Fruit fly (Drosophila melanogaster): Measurements from ENCODE around the gene CG7768.
A peak's percentile ranks its signal among the peaks of the same experiment; 100 is the strongest.

The CG7768 gene

dm6 chr3L:14217677-14218254, at the start of gene CG7768:
TSS of gene CG7768 (plus strand) at chr3L:14218204.
- peak; percentile 71 for TF ChIP-seq Sox100B (GFP tag; optimal IDR thresholded peaks at IDR 0.05)
- TF ChIP-seq her (GFP tag; optimal IDR thresholded peaks at IDR 0.05): peak; percentile 46
- no peak for TF ChIP-seq CG1832 (GFP tag; optimal IDR thresholded peaks at IDR 0.05)
- peak; percentile 68 for TF ChIP-seq gro (GFP tag; optimal IDR thresholded peaks at IDR 0.05)
- no peak for TF ChIP-seq Trl (optimal IDR thresholded peaks at IDR 0.05)
- peak; percentile 47 for TF ChIP-seq Trl (GFP tag; optimal IDR thresholded peaks at IDR 0.05)
- no peak for TF ChIP-seq Deaf1 (tag; optimal IDR thresholded peaks at IDR 0.05)
- no peak for TF ChIP-seq CG8089 (GFP tag; optimal IDR thresholded peaks at IDR 0.05)
- TF ChIP-seq CG17359 (tag; optimal IDR thresholded peaks at IDR 0.05): peak; percentile 50
- TF ChIP-seq otp (GFP tag; IDR thresholded peaks at IDR 0.05): no peak
- TF ChIP-seq CG7786 (GFP tag; optimal IDR thresholded peaks at IDR 0.05): no peak
- TF ChIP-seq Fer2 (tag; optimal IDR thresholded peaks at IDR 0.05): peak; percentile 65
- peak; percentile 54 for TF ChIP-seq pho (GFP tag; optimal IDR thresholded peaks at IDR 0.05)
- 0 out of 3 replicates have a peak, but pooled peaks have one; percentile 14 for TF ChIP-seq CG14050 (GFP tag; IDR thresholded peaks at IDR 0.05)
- no peak for TF ChIP-seq nerfin-1 (tag; optimal IDR thresholded peaks at IDR 0.05)
- 0 out of 3 replicates have a peak, but pooled peaks have one; percentile 30 for TF ChIP-seq ase (GFP tag; IDR thresholded peaks at IDR 0.05)
- TF ChIP-seq Dek (tag; optimal IDR thresholded peaks at IDR 0.05): peak; percentile 58
- TF ChIP-seq CrebB (tag; optimal IDR thresholded peaks at IDR 0.05): peak; percentile 73
- TF ChIP-seq CG10543 (GFP tag; optimal IDR thresholded peaks at IDR 0.05): peak; percentile 80
- TF ChIP-seq CG4707 (GFP tag; optimal IDR thresholded peaks at IDR 0.05): no peak
- peak; percentile 10 for TF ChIP-seq CG12236 (GFP tag; optimal IDR thresholded peaks at IDR 0.05)
- no peak for TF ChIP-seq CG15073 (GFP tag; optimal IDR thresholded peaks at IDR 0.05)
- TF ChIP-seq Lhr (GFP tag; optimal IDR thresholded peaks at IDR 0.05): no peak
- TF ChIP-seq HmgD (GFP tag; optimal IDR thresholded peaks at IDR 0.05): no peak
- peak; percentile 3 for TF ChIP-seq Hsf (GFP tag; optimal IDR thresholded peaks at IDR 0.05)
- peak; percentile 60; the same call in 1 of the 2 replicates for TF ChIP-seq ranshi (GFP tag; IDR thresholded peaks at IDR 0.05)
- TF ChIP-seq chn (GFP tag; optimal IDR thresholded peaks at IDR 0.05): no peak
- no peak for TF ChIP-seq repo (GFP tag; optimal IDR thresholded peaks at IDR 0.05)
- peak; percentile 6 for TF ChIP-seq run (tag; optimal IDR thresholded peaks at IDR 0.05)
- TF ChIP-seq nom (GFP tag; optimal IDR thresholded peaks at IDR 0.05): no peak
- TF ChIP-seq Ptx1 (GFP tag; IDR thresholded peaks at IDR 0.05): no peak
- TF ChIP-seq CG32772 (GFP tag; IDR thresholded peaks at IDR 0.05): no peak
- TF ChIP-seq Hr51 (GFP tag; optimal IDR thresholded peaks at IDR 0.05): peak in 1 of 2 experiments; percentile 19
- no peak for TF ChIP-seq ERR (GFP tag; optimal IDR thresholded peaks at IDR 0.05)
- TF ChIP-seq tx (GFP tag; optimal IDR thresholded peaks at IDR 0.05): peak; percentile 11
- peak; percentile 62 for TF ChIP-seq CG12744 (GFP tag; optimal IDR thresholded peaks at IDR 0.05)
- TF ChIP-seq CG33557 (GFP tag; optimal IDR thresholded peaks at IDR 0.05): no peak
- peak; percentile 27; the same call in 1 of the 2 replicates for TF ChIP-seq Poxn (GFP tag; IDR thresholded peaks at IDR 0.05)
- peak; percentile 37 for TF ChIP-seq onecut (GFP tag; IDR thresholded peaks at IDR 0.05)
- peak; percentile 41 for TF ChIP-seq CG12104 (GFP tag; optimal IDR thresholded peaks at IDR 0.05)
- no peak for TF ChIP-seq aop (GFP tag; IDR thresholded peaks at IDR 0.05)
- TF ChIP-seq rib (GFP tag; IDR thresholded peaks at IDR 0.05): no peak
- TF ChIP-seq Med (GFP tag): peak; percentile 91
- peak; percentile 38 for TF ChIP-seq zfh2 (GFP tag; optimal IDR thresholded peaks at IDR 0.05)
- TF ChIP-seq tna (GFP tag; IDR thresholded peaks at IDR 0.05; ENCODE audit: partially characterized antibody): no peak
- TF ChIP-seq Myb (GFP tag; optimal IDR thresholded peaks at IDR 0.05): peak; percentile 14
- no peak for TF ChIP-seq dati (GFP tag; IDR thresholded peaks at IDR 0.05)
- TF ChIP-seq CG10462 (GFP tag; optimal IDR thresholded peaks at IDR 0.05): peak; percentile 6
- no peak for TF ChIP-seq vnd (GFP tag; IDR thresholded peaks at IDR 0.05; ENCODE audit: partially characterized antibody)
- TF ChIP-seq ind (GFP tag; optimal IDR thresholded peaks at IDR 0.05): no peak
- TF ChIP-seq Mes4 (GFP tag; optimal IDR thresholded peaks at IDR 0.05): no peak

Data from whole organism, embryonic.